Worm (Caenorhabditis elegans) whole organism, early embryonic: ENCODE measurements around the gene F01F1.2.

Experiments
- ama-1 ChIP-seq: fragments of 150-350 bp; optimal IDR thresholded peaks from 2 replicates; lab custom pipeline; 2014
- ceh-13 ChIP-seq: fragments of 200-800 bp; sonication (Bioruptor generic); optimal IDR thresholded peaks from 2 replicates; lab custom pipeline; 2018; ENCODE audit warnings: mild to moderate bottlenecking, missing genetic modification characterization, missing compliant biosample characterization
- flt-1 ChIP-seq: fragments of 200-800 bp; sonication (Bioruptor generic); IDR thresholded peaks from 2 replicates; pipeline ENCODE4 v1.3.6; 2022; ENCODE audit warnings: missing genetic modification characterization, missing compliant biosample characterization
- hmbx-1 ChIP-seq: sonication (generic microtip); optimal IDR thresholded peaks from 2 replicates; lab custom pipeline; 2016; ENCODE audit warnings: mild to moderate bottlenecking, missing genetic modification characterization, missing compliant biosample characterization
- hnd-1 ChIP-seq: sonication (generic microtip); optimal IDR thresholded peaks from 2 replicates; lab custom pipeline; 2016; ENCODE audit warnings: missing genetic modification characterization, missing compliant biosample characterization
- tbx-11 ChIP-seq: fragments of 200-800 bp; sonication (Bioruptor generic); IDR thresholded peaks from 2 replicates; pipeline ENCODE4 v1.3.6; 2022; ENCODE audit warnings: missing genetic modification characterization, missing compliant biosample characterization
- tbx-37 ChIP-seq: fragments of 200-800 bp; sonication (Bioruptor generic); conservative IDR thresholded peaks from 2 replicates; pipeline ENCODE4 v1.3.6; 2022; ENCODE audit warnings: missing genetic modification reagents, missing genetic modification characterization, missing compliant biosample characterization

DNA sequence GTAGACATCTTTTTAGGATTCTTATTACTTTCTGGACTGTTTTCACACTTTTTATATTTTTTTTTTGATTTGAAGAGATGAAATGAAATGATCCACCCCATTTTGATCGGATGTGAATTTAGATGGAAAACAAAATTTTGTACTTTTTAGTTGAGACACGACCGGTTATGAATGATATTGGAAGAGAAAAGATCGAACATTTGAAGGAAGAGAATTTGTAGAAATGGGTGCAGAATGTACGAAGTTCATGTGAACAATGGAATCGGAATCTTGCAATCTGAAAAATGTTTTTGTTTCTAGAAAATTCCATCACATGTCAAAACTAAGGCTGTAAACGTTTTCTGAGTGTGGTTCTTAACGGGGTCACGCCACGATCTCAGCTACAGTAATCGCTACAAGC, 4.5 kb downstream of the F01F1.2 start, which contains the start of gene F01F1.14:
- TF ChIP-seq ama-1 (no peak), ceh-13 (no peak), flt-1 (GFP tag; lab: Robert Waterston, UW) (no peak), tbx-37 (GFP tag; lab: Robert Waterston, UW) (no peak), hnd-1 (tag; lab: Kevin White, UChicago) (no peak), tbx-11 (GFP tag; lab: Robert Waterston, UW) (no peak), hmbx-1 (no peak)
